Fruit fly (Drosophila melanogaster) whole organism, pupa: ENCODE measurements around the gene CG17477.

Experiments used
- CG10348 ChIP-seq: fragments of 200-800 bp; sonication (Bioruptor generic); IDR thresholded peaks from 2 replicates; pipeline ENCODE4 v1.3.6; 2022; ENCODE audit warnings: missing biosample characterization, missing genetic modification characterization
- CG12605 ChIP-seq: fragments of 200-800 bp; sonication (Bioruptor generic); IDR thresholded peaks from 2 replicates; pipeline ENCODE4 v1.3.6; 2022; ENCODE audit warnings: missing biosample characterization, missing genetic modification characterization
- CG13204 ChIP-seq: fragments of 200-800 bp; sonication (Bioruptor generic); optimal IDR thresholded peaks from 2 replicates; lab custom pipeline; 2018; ENCODE audit warnings: missing biosample characterization, mild to moderate bottlenecking, missing genetic modification characterization, moderate library complexity
- CG14655 ChIP-seq: fragments of 200-800 bp; sonication (Bioruptor generic); optimal IDR thresholded peaks from 3 replicates; lab custom pipeline; 2017; ENCODE audit warnings: mild to moderate bottlenecking, missing biosample characterization, missing genetic modification reagents, missing genetic modification characterization
- CG15710 ChIP-seq: fragments of 200-800 bp; sonication (Bioruptor generic); optimal IDR thresholded peaks from 2 replicates; lab custom pipeline; 2018; ENCODE audit warnings: missing biosample characterization, mild to moderate bottlenecking, missing genetic modification characterization, moderate library complexity
- CG17806 ChIP-seq: fragments of 200-800 bp; sonication (Bioruptor generic); optimal IDR thresholded peaks from 2 replicates; lab custom pipeline; 2018; ENCODE audit warnings: missing biosample characterization, mild to moderate bottlenecking, missing genetic modification characterization, moderate library complexity
- CG32121 ChIP-seq: fragments of 200-800 bp; sonication (Bioruptor generic); IDR thresholded peaks from 2 replicates; pipeline ENCODE4 v1.3.6; 2022; ENCODE audit warnings: missing biosample characterization, missing genetic modification characterization
- CG34367 ChIP-seq: fragments of 200-800 bp; sonication (Bioruptor generic); optimal IDR thresholded peaks from 2 replicates; lab custom pipeline; 2018; ENCODE audit warnings: missing biosample characterization, mild to moderate bottlenecking, missing genetic modification characterization
- CG4496 ChIP-seq: fragments of 200-800 bp; sonication (Bioruptor generic); IDR thresholded peaks from 3 replicates; pipeline ENCODE4 v1.3.6; 2022; ENCODE audit warnings: missing biosample characterization, missing genetic modification characterization
- CG8159 ChIP-seq: fragments of 200-800 bp; sonication (Bioruptor generic); optimal IDR thresholded peaks from 3 replicates; lab custom pipeline; 2018; ENCODE audit warnings: missing biosample characterization, mild to moderate bottlenecking, missing genetic modification characterization, moderate library complexity
- CG8301 ChIP-seq: fragments of 200-800 bp; sonication (Bioruptor generic); optimal IDR thresholded peaks from 2 replicates; lab custom pipeline; 2018; ENCODE audit warnings: missing biosample characterization, mild to moderate bottlenecking, missing genetic modification characterization
- CG9948 ChIP-seq: fragments of 200-800 bp; sonication (Bioruptor generic); optimal IDR thresholded peaks from 2 replicates; lab custom pipeline; 2018; ENCODE audit warnings: missing biosample characterization, mild to moderate bottlenecking, missing genetic modification characterization, moderate library complexity
- D1 ChIP-seq: fragments of 200-800 bp; sonication (Bioruptor generic); optimal IDR thresholded peaks from 2 replicates; lab custom pipeline; 2018; ENCODE audit warnings: missing biosample characterization, mild to moderate bottlenecking, missing genetic modification characterization, moderate library complexity
- EcR ChIP-seq: fragments of 200-800 bp; sonication (Bioruptor generic); optimal IDR thresholded peaks from 3 replicates; lab custom pipeline; 2019; ENCODE audit warnings: missing biosample characterization, missing genetic modification characterization, mild to moderate bottlenecking, moderate library complexity, missing genetic modification reagents
- Ets98B ChIP-seq: fragments of 200-800 bp; sonication (Bioruptor generic); IDR thresholded peaks from 2 replicates; pipeline ENCODE4 v1.3.6; 2022; ENCODE audit warnings: missing biosample characterization, missing genetic modification characterization
- Pif1A ChIP-seq: fragments of 200-800 bp; sonication (Bioruptor generic); optimal IDR thresholded peaks from 3 replicates; lab custom pipeline; 2016; ENCODE audit warnings: missing biosample characterization, missing genetic modification characterization
- Pif1B ChIP-seq: fragments of 200-800 bp; sonication (Bioruptor generic); optimal IDR thresholded peaks from 3 replicates; lab custom pipeline; 2016; ENCODE audit warnings: missing biosample characterization, missing genetic modification characterization
- Snoo ChIP-seq: fragments of 200-800 bp; sonication (Bioruptor generic); optimal IDR thresholded peaks from 3 replicates; lab custom pipeline; 2017; ENCODE audit warnings: missing biosample characterization, mild to moderate bottlenecking, missing genetic modification characterization, inconsistent platforms
- fd96Ca ChIP-seq: fragments of 200-800 bp; sonication (Bioruptor generic); IDR thresholded peaks from 3 replicates; pipeline ENCODE4 v1.3.6; 2022; ENCODE audit warnings: missing biosample characterization, missing genetic modification characterization
- gl ChIP-seq: fragments of 200-800 bp; sonication (Bioruptor generic); optimal IDR thresholded peaks from 2 replicates; lab custom pipeline; 2018; ENCODE audit warnings: missing biosample characterization, mild to moderate bottlenecking, missing genetic modification characterization
- rn ChIP-seq: fragments of 200-800 bp; sonication (Bioruptor generic); IDR thresholded peaks from 2 replicates; pipeline ENCODE4 v1.3.6; 2022; ENCODE audit warnings: missing biosample characterization, missing genetic modification characterization

CG17477 gene

dm6 chr3R:17117607-17118327 lies 9.0 kb downstream of the CG17477 start:
- TF ChIP-seq CG12605 (GFP tag; lab: Robert Waterston, UW) = no peak
- TF ChIP-seq rn (GFP tag; lab: Robert Waterston, UW) = no peak
- peak; percentile 7 for TF ChIP-seq CG17806 (tag; lab: Kevin White, UChicago)
- peak; percentile 6 for TF ChIP-seq CG13204 (GFP tag; lab: Kevin White, UChicago)
- peak; percentile 32 for TF ChIP-seq Pif1B (GFP tag; lab: Kevin White, UChicago)
- TF ChIP-seq EcR = peak; percentile 80
- TF ChIP-seq fd96Ca (GFP tag; lab: Robert Waterston, UW) = 0 out of 3 replicates have a peak, but pooled peaks have one; percentile 47
- peak; percentile 69 for TF ChIP-seq CG15710 (tag; lab: Kevin White, UChicago)
- peak; percentile 56 for TF ChIP-seq CG9948
- TF ChIP-seq CG4496 (GFP tag; lab: Robert Waterston, UW) = peak; percentile 36; the same call in 1 of the 3 replicates
- TF ChIP-seq CG32121 = no peak
- peak; percentile 12 for TF ChIP-seq Pif1A (GFP tag; lab: Kevin White, UChicago)
- peak; percentile 66 for TF ChIP-seq Snoo
- peak; percentile 63 for TF ChIP-seq CG8159 (tag; lab: Kevin White, UChicago)
- peak; percentile 60 for TF ChIP-seq CG14655
- peak; percentile 52 for TF ChIP-seq CG34367 (tag; lab: Kevin White, UChicago)
- no peak for TF ChIP-seq D1 (tag; lab: Kevin White, UChicago)
- TF ChIP-seq CG8301 = peak; percentile 37

dm6 chr3R:17116231-17116630 lies 10.5 kb downstream of the CG17477 start:
- TF ChIP-seq CG8159 (tag; lab: Kevin White, UChicago) = peak; percentile 43
- no peak for TF ChIP-seq CG15710 (tag; lab: Kevin White, UChicago)
- peak; percentile 46; the same call in 2 of the 3 replicates for TF ChIP-seq CG4496 (GFP tag; lab: Robert Waterston, UW)
- TF ChIP-seq rn (GFP tag; lab: Robert Waterston, UW) = no peak
- no peak for TF ChIP-seq CG9948
- no peak for TF ChIP-seq CG14655
- no peak for TF ChIP-seq EcR
- peak; percentile 14 for TF ChIP-seq CG17806 (tag; lab: Kevin White, UChicago)
- TF ChIP-seq CG13204 (GFP tag; lab: Kevin White, UChicago) = no peak

- TF ChIP-seq CG15710 (tag; lab: Kevin White, UChicago) (no peak), CG8301 (no peak), fd96Ca (GFP tag; lab: Robert Waterston, UW) (no peak), CG8159 (tag; lab: Kevin White, UChicago) (no peak), Pif1A (GFP tag; lab: Kevin White, UChicago) (no peak), D1 (tag; lab: Kevin White, UChicago) (no peak), CG13204 (GFP tag; lab: Kevin White, UChicago) (no peak), Ets98B (GFP tag; lab: Robert Waterston, UW) (no peak), CG10348 (GFP tag; lab: Robert Waterston, UW) (no peak), Snoo (no peak), gl (tag; lab: Kevin White, UChicago) (no peak)
These were observed 11.1 kb downstream of the CG17477 start for dm6 chr3R:17115668-17116067.

dm6 chr3R:17110880-17111726 lies 15.6 kb downstream of the CG17477 start:
- TF ChIP-seq CG9948 (no peak), Snoo (no peak), CG34367 (tag; lab: Kevin White, UChicago) (no peak), EcR (peak; percentile 96), CG8159 (tag; lab: Kevin White, UChicago) (no peak), gl (tag; lab: Kevin White, UChicago) (no peak), D1 (tag; lab: Kevin White, UChicago) (no peak), Ets98B (GFP tag; lab: Robert Waterston, UW) (no peak)

- TF ChIP-seq CG4496 (GFP tag; lab: Robert Waterston, UW) (no peak), CG8159 (tag; lab: Kevin White, UChicago) (no peak), CG12605 (GFP tag; lab: Robert Waterston, UW) (no peak), CG32121 (no peak), CG34367 (tag; lab: Kevin White, UChicago) (no peak), EcR (no peak), D1 (tag; lab: Kevin White, UChicago) (no peak)
These were observed 17.9 kb downstream of the CG17477 start for dm6 chr3R:17108881-17109280.

dm6 chr3R:17087977-17088618 lies 38.6 kb downstream of the CG17477 start, which contains the start of gene cal1:
Gene cal1, plus strand, starts transcription at chr3R:17088280.
- TF ChIP-seq CG12605 (GFP tag; lab: Robert Waterston, UW) (no peak), CG8301 (no peak), CG9948 (no peak), CG8159 (tag; lab: Kevin White, UChicago) (no peak), Snoo (no peak), CG14655 (no peak), EcR (no peak), CG15710 (tag; lab: Kevin White, UChicago) (no peak), rn (GFP tag; lab: Robert Waterston, UW) (no peak), CG17806 (tag; lab: Kevin White, UChicago) (no peak), CG34367 (tag; lab: Kevin White, UChicago) (no peak)
